Fruit fly (Drosophila melanogaster) whole organism, embryonic: ENCODE measurements around the gene CG31321.

Experiments
- CG10959 ChIP-seq: fragments of 200-800 bp; sonication (Bioruptor generic); IDR thresholded peaks from 2 replicates; pipeline ENCODE4 v1.3.6; 2022; ENCODE audit warnings: missing biosample characterization, missing genetic modification characterization
- CG11504 ChIP-seq: fragments of 200-800 bp; sonication (Bioruptor generic); optimal IDR thresholded peaks from 3 replicates; lab custom pipeline; 2019; ENCODE audit warnings: missing biosample characterization, mild to moderate bottlenecking, missing genetic modification characterization, moderate library complexity
- CG1647 ChIP-seq: fragments of 200-800 bp; sonication (Bioruptor generic); optimal IDR thresholded peaks from 3 replicates; lab custom pipeline; 2016; ENCODE audit warnings: missing biosample characterization, missing genetic modification characterization
- CG16779 ChIP-seq: fragments of 200-800 bp; sonication (Bioruptor generic); IDR thresholded peaks from 2 replicates; pipeline ENCODE4 v1.3.6; 2022; ENCODE audit warnings: missing biosample characterization, missing genetic modification characterization
- CkIIα-i1 ChIP-seq: fragments of 200-800 bp; sonication (Bioruptor generic); IDR thresholded peaks from 2 replicates; pipeline ENCODE4 v1.3.6; 2022; ENCODE audit warnings: missing biosample characterization, missing genetic modification characterization
- CrebB ChIP-seq: fragments of 200-800 bp; sonication (Bioruptor generic); optimal IDR thresholded peaks from 3 replicates; lab custom pipeline; 2018; ENCODE audit warnings: missing biosample characterization, mild to moderate bottlenecking, missing genetic modification characterization
- Lpt ChIP-seq: fragments of >200 bp; optimal IDR thresholded peaks from 2 replicates; lab custom pipeline; 2018; ENCODE audit warnings: missing biosample characterization, missing genetic modification characterization
- ken ChIP-seq: fragments of 200-800 bp; sonication (Bioruptor generic); IDR thresholded peaks from 3 replicates; pipeline ENCODE4 v1.3.6; 2022; ENCODE audit warnings: missing biosample characterization, missing genetic modification characterization
- pnt ChIP-seq: fragments of 200-800 bp; sonication (Bioruptor generic); optimal IDR thresholded peaks from 3 replicates; lab custom pipeline; 2016; ENCODE audit warnings: missing biosample characterization, missing genetic modification characterization
- sna ChIP-seq: fragments of 200-800 bp; sonication (Bioruptor generic); IDR thresholded peaks from 2 replicates; pipeline ENCODE4 v1.3.6; 2022; ENCODE audit warnings: missing biosample characterization, missing genetic modification characterization; ENCODE audit not compliant: partially characterized antibody

DNA sequence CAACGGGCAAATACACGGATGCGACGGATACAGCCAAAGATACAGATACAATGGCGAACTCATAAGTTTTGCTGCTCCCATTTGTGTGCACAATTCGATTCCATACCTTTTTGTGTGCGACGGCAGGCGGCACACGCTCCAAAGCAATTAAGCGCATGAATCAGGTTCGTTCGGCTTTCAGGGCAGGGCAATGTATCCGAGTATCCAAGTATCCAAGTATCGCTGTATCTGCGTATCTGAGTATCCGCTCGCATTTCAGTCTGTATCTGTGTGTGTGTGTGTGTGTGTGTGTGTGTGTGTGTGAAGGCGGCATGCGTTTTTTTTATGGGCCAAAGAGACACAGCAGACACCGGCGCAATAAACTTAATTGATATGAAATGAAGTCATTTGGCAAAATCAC, 53.0 kb downstream of the CG31321 start:
- TF ChIP-seq CkIIα-i1 (GFP tag; lab: Robert Waterston, UW): no peak
- TF ChIP-seq CG16779 (GFP tag; lab: Robert Waterston, UW): no peak
- TF ChIP-seq CG11504 (tag; lab: Kevin White, UChicago): peak; percentile 43
- no peak for TF ChIP-seq CrebB (tag; lab: Kevin White, UChicago)
- TF ChIP-seq Lpt (GFP tag; lab: Kevin White, UChicago): no peak
- TF ChIP-seq CG10959: no peak
- TF ChIP-seq CG1647 (GFP tag; lab: Kevin White, UChicago): no peak
- TF ChIP-seq ken (GFP tag; lab: Robert Waterston, UW): no peak
- TF ChIP-seq pnt (GFP tag; lab: Kevin White, UChicago): no peak
- TF ChIP-seq sna (GFP tag; lab: Robert Waterston, UW): no peak
